Comparison of ENCODE assay signal across 4 fruit fly cellular contexts in genomic region chr2L:14501132-14501954, dm6.
TF ChIP-seq lines count a peak whose summit lies in the region.

No protein-coding gene starts in this region.

- no peak for TF ChIP-seq CTCF in whole organism, embryonic (GFP tag; optimal IDR thresholded peaks at IDR 0.05; lab: Kevin White, UChicago)

TF ChIP-seq in whole organism, adult, 20 proteins besides CTCF, POLR2A, EP300 and RAD21:
- TF ChIP-seq bab1 (GFP tag; optimal IDR thresholded peaks at IDR 0.05; lab: Kevin White, UChicago) (no peak), CG14711 (tag; optimal IDR thresholded peaks at IDR 0.05; lab: Kevin White, UChicago) (peak; percentile 23), CG7101 (tag; optimal IDR thresholded peaks at IDR 0.05; lab: Kevin White, UChicago) (peak; percentile 21), pad (GFP tag; optimal IDR thresholded peaks at IDR 0.05; lab: Kevin White, UChicago) (peak; percentile 5), Hr96 (GFP tag; optimal IDR thresholded peaks at IDR 0.05; lab: Kevin White, UChicago) (no peak), CG11617 (GFP tag; optimal IDR thresholded peaks at IDR 0.05; lab: Kevin White, UChicago) (peak; percentile 27), CG7045 (GFP tag; optimal IDR thresholded peaks at IDR 0.05; lab: Kevin White, UChicago) (peak; percentile 64), toe (GFP tag; optimal IDR thresholded peaks at IDR 0.05; lab: Kevin White, UChicago) (peak; percentile 3), Crg-1 (GFP tag; optimal IDR thresholded peaks at IDR 0.05; lab: Kevin White, UChicago) (peak; percentile 51), CG12768 (GFP tag; optimal IDR thresholded peaks at IDR 0.05; lab: Kevin White, UChicago) (peak; percentile 40)

TF ChIP-seq in whole organism, embryonic, 481 proteins besides CTCF, POLR2A, EP300 and RAD21 (continues in another document):
- TF ChIP-seq bsh (GFP tag; optimal IDR thresholded peaks at IDR 0.05; lab: Kevin White, UChicago) (peak in 1 of 2 experiments; percentile 9), CG30403 (GFP tag; optimal IDR thresholded peaks at IDR 0.05; lab: Kevin White, UChicago) (no peak), sug (tag; optimal IDR thresholded peaks at IDR 0.05; lab: Kevin White, UChicago) (peak; percentile 10), Opbp (GFP tag; IDR thresholded peaks at IDR 0.05; lab: Robert Waterston, UW; ENCODE audit: partially characterized antibody) (no peak), CG7556 (GFP tag; optimal IDR thresholded peaks at IDR 0.05; lab: Kevin White, UChicago) (no peak), ranshi (GFP tag; IDR thresholded peaks at IDR 0.05; lab: Robert Waterston, UW) (no peak), sqz (GFP tag; optimal IDR thresholded peaks at IDR 0.05; lab: Kevin White, UChicago) (peak; percentile 32), cas (GFP tag; IDR thresholded peaks at IDR 0.05; lab: Robert Waterston, UW) (no peak), Poxn (GFP tag; IDR thresholded peaks at IDR 0.05; lab: Robert Waterston, UW) (no peak), zen (tag; optimal IDR thresholded peaks at IDR 0.05; lab: Kevin White, UChicago) (no peak), dmrt99B (tag; optimal IDR thresholded peaks at IDR 0.05; lab: Kevin White, UChicago) (no peak), unc-4 (GFP tag; IDR thresholded peaks at IDR 0.05; lab: Robert Waterston, UW; ENCODE audit: partially characterized antibody) (no peak), salm (tag; optimal IDR thresholded peaks at IDR 0.05; lab: Kevin White, UChicago) (no peak), ato (GFP tag; IDR thresholded peaks at IDR 0.05; lab: Robert Waterston, UW; ENCODE audit: partially characterized antibody) (no peak), Sry-β (GFP tag; optimal IDR thresholded peaks at IDR 0.05; lab: Kevin White, UChicago) (no peak), Jarid2 (GFP tag; optimal IDR thresholded peaks at IDR 0.05; lab: Kevin White, UChicago) (no peak), Hmr (GFP tag; optimal IDR thresholded peaks at IDR 0.05; lab: Kevin White, UChicago) (peak; percentile 10), CG4404 (GFP tag; IDR thresholded peaks at IDR 0.05; lab: Robert Waterston, UW) (no peak), HLHmδ (GFP tag; optimal IDR thresholded peaks at IDR 0.05; lab: Kevin White, UChicago) (no peak), schlank (tag; optimal IDR thresholded peaks at IDR 0.05; lab: Kevin White, UChicago) (no peak), gce (GFP tag; IDR thresholded peaks at IDR 0.05; lab: Robert Waterston, UW) (0 out of 3 replicates have a peak, but pooled peaks have one; percentile 16), exex (tag; optimal IDR thresholded peaks at IDR 0.05; lab: Kevin White, UChicago) (peak; percentile 8), dm (GFP tag; optimal IDR thresholded peaks at IDR 0.05; lab: Kevin White, UChicago) (no peak), CG12236 (GFP tag; optimal IDR thresholded peaks at IDR 0.05; lab: Kevin White, UChicago) (no peak), B-H1 (GFP tag; IDR thresholded peaks at IDR 0.05; lab: Robert Waterston, UW) (no peak), trem (tag; optimal IDR thresholded peaks at IDR 0.05; lab: Kevin White, UChicago) (no peak), ase (GFP tag; IDR thresholded peaks at IDR 0.05; lab: Robert Waterston, UW) (no peak), z (GFP tag; IDR thresholded peaks at IDR 0.05; lab: Robert Waterston, UW) (no peak)

TF ChIP-seq in whole organism, prepupa, 60 proteins besides CTCF, POLR2A, EP300 and RAD21:
- TF ChIP-seq svp (GFP tag; lab: Kevin White, UChicago) (peak; percentile 64), acj6 (GFP tag; optimal IDR thresholded peaks at IDR 0.05; lab: Kevin White, UChicago) (no peak), fkh (GFP tag; optimal IDR thresholded peaks at IDR 0.05; lab: Kevin White, UChicago) (peak; percentile 57)

TF ChIP-seq in whole organism, wandering third instar larva, 38 proteins besides CTCF, POLR2A, EP300 and RAD21:
- TF ChIP-seq OdsH (GFP tag; optimal IDR thresholded peaks at IDR 0.05; lab: Kevin White, UChicago) (peak; percentile 19), Sp1 (GFP tag; optimal IDR thresholded peaks at IDR 0.05; lab: Kevin White, UChicago) (peak; percentile 17), Myc (optimal IDR thresholded peaks at IDR 0.05; lab: Kevin White, UChicago) (no peak), Hnf4 (GFP tag; optimal IDR thresholded peaks at IDR 0.05; lab: Kevin White, UChicago) (peak; percentile 35), foxo (GFP tag; optimal IDR thresholded peaks at IDR 0.05; lab: Kevin White, UChicago) (no peak)
TF ChIP-seq in whole organism, wandering third instar larva: peak in this region for 3.
